Worm (Caenorhabditis elegans) whole organism, mixed stage, embryonic: ENCODE data around the gene F08D12.15.

Experiments
- bed-3 ChIP-seq: fragments of 200-800 bp; sonication (Bioruptor generic); optimal IDR thresholded peaks from 3 replicates; lab custom pipeline; 2018; ENCODE audit warnings: mild to moderate bottlenecking, missing genetic modification characterization, moderate library complexity, missing compliant biosample characterization
- blmp-1 ChIP-seq: fragments of 150-350 bp; optimal IDR thresholded peaks from 2 replicates; lab custom pipeline; 2014; ENCODE audit warnings: missing biosample characterization, missing genetic modification characterization
- elt-1 ChIP-seq: sonication (generic microtip); optimal IDR thresholded peaks from 2 replicates; lab custom pipeline; 2017; ENCODE audit warnings: missing genetic modification characterization, mild to moderate bottlenecking, missing compliant biosample characterization, antibody characterized with exemption, moderate library complexity, borderline replicate concordance; ENCODE audit not compliant: insufficient read depth
- elt-3 ChIP-seq: fragments of 150-350 bp; optimal IDR thresholded peaks from 2 replicates; lab custom pipeline; 2014; ENCODE audit warnings: missing biosample characterization, missing genetic modification characterization
- ham-2 ChIP-seq: fragments of 200-800 bp; sonication (Bioruptor generic); optimal IDR thresholded peaks from 2 replicates; lab custom pipeline; 2018; ENCODE audit warnings: mild to moderate bottlenecking, missing genetic modification characterization, missing compliant biosample characterization
- lin-13 ChIP-seq: fragments of 150-350 bp; optimal IDR thresholded peaks from 2 replicates; lab custom pipeline; 2014; ENCODE audit warnings: missing biosample characterization, missing genetic modification characterization
- lsy-2 ChIP-seq: fragments of 150-350 bp; optimal IDR thresholded peaks from 2 replicates; lab custom pipeline; 2014; ENCODE audit warnings: missing biosample characterization, missing genetic modification characterization
- mep-1 ChIP-seq: fragments of 150-350 bp; optimal IDR thresholded peaks from 2 replicates; lab custom pipeline; 2017; ENCODE audit warnings: missing biosample characterization, missing genetic modification reagents, missing genetic modification characterization, inconsistent platforms
- mls-2 ChIP-seq: sonication (generic microtip); optimal IDR thresholded peaks from 2 replicates; lab custom pipeline; 2016; ENCODE audit warnings: mild to moderate bottlenecking, missing genetic modification characterization, moderate library complexity, missing compliant biosample characterization
- nhr-237 ChIP-seq: fragments of 150-350 bp; optimal IDR thresholded peaks from 2 replicates; lab custom pipeline; 2014; ENCODE audit warnings: missing biosample characterization, missing genetic modification characterization
- pha-4 ChIP-seq: fragments of 150-350 bp; optimal IDR thresholded peaks from 2 replicates; lab custom pipeline; 2018; ENCODE audit warnings: missing biosample characterization, missing genetic modification reagents, missing genetic modification characterization
- snpc-4 ChIP-seq: fragments of 150-350 bp; optimal IDR thresholded peaks from 2 replicates; lab custom pipeline; 2014; ENCODE audit warnings: missing biosample characterization, missing genetic modification characterization
- unc-62 ChIP-seq: fragments of 150-350 bp; optimal IDR thresholded peaks from 2 replicates; lab custom pipeline; 2014; ENCODE audit warnings: missing biosample characterization, missing genetic modification reagents, missing genetic modification characterization
- ztf-11 ChIP-seq: fragments of 150-350 bp; optimal IDR thresholded peaks from 2 replicates; lab custom pipeline; 2014; ENCODE audit warnings: missing biosample characterization, missing genetic modification characterization

ce11 chrII:2807674-2808206 is 41.3 kb downstream of the F08D12.15 start, which contains the start of gene K12H6.12:
- no peak for TF ChIP-seq elt-3 (tag; lab: Kevin White, UChicago)
- no peak for TF ChIP-seq nhr-237
- TF ChIP-seq lsy-2 (tag; lab: Kevin White, UChicago), result no peak
- no peak for TF ChIP-seq lin-13 (tag; lab: Kevin White, UChicago)
- TF ChIP-seq ham-2, result no peak
- TF ChIP-seq ztf-11 (tag; lab: Kevin White, UChicago), result no peak
- TF ChIP-seq elt-1 (tag; lab: Kevin White, UChicago), result no peak
- no peak for TF ChIP-seq mls-2 (tag; lab: Kevin White, UChicago)
- TF ChIP-seq unc-62, result no peak
- no peak for TF ChIP-seq blmp-1 (tag; lab: Kevin White, UChicago)
- no peak for TF ChIP-seq mep-1 (tag; lab: Kevin White, UChicago)
- TF ChIP-seq snpc-4, result no peak
- no peak for TF ChIP-seq pha-4 (tag; lab: Kevin White, UChicago)
- TF ChIP-seq bed-3 (GFP tag; lab: Kevin White, UChicago), result no peak
